Worm (Caenorhabditis elegans): ENCODE results near the gene nep-20.

DNA sequence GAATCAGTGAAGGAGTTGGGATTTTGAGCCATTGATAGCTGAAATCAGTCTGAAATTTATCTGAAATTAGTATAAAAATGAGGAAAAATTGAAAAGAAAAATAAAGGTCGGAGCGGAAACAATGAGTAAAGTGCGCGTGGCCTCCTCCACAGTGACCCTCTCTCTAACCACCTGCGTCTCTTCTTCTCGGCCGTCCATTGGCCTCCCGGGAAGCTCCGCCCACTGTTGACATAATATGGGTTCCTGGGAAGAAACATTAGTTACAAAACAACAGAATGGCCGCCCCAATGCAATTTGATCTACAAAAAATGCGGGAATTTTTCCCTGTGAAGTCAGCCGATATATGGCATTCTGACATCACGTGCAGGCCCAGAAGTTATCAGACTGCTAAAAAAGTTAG lies 25.3 kb downstream of the nep-20 start, which contains the start of gene Y49F6C.8:
- TF ChIP-seq him-1 (tag; optimal IDR thresholded peaks at IDR 0.05) (no peak), dao-5 (tag; optimal IDR thresholded peaks at IDR 0.05) (no peak), W03F9.2 (tag; optimal IDR thresholded peaks at IDR 0.05) (no peak)
